Worm (Caenorhabditis elegans): ENCODE measurements around the gene C25G4.3.

C25G4.3 gene

ce11 chrIV:12417536-12418195, 28.0 kb downstream of the C25G4.3 start, which contains the start of gene F08G5.3 (continued):
- TF ChIP-seq rec-8 (tag; optimal IDR thresholded peaks at IDR 0.05): peak; percentile 49 to 90
- TF ChIP-seq tlf-1 (GFP tag; optimal IDR thresholded peaks at IDR 0.05): peak; percentile 48
- TF ChIP-seq athp-1 (tag; optimal IDR thresholded peaks at IDR 0.05): peak; percentile 58
- peak; percentile 58 for TF ChIP-seq lin-40 (tag; optimal IDR thresholded peaks at IDR 0.05)
- peak in 1 of 2 experiments; percentile 29 for TF ChIP-seq let-607 (tag; optimal IDR thresholded peaks at IDR 0.05)
- no peak for TF ChIP-seq efl-1 (GFP tag; optimal IDR thresholded peaks at IDR 0.05)
- no peak for TF ChIP-seq atf-7 (tag; optimal IDR thresholded peaks at IDR 0.05)
- TF ChIP-seq lin-26 (GFP tag; IDR thresholded peaks at IDR 0.05): peak; percentile 91
- TF ChIP-seq nfyb-1 (GFP tag; IDR thresholded peaks at IDR 0.05): peak; percentile 84
- peak; percentile 74 for TF ChIP-seq snpc-1.3 (tag; optimal IDR thresholded peaks at IDR 0.05; ENCODE audit: insufficient read depth)
- 0 out of 2 replicates have a peak, but pooled peaks have one; percentile 47 for TF ChIP-seq madf-3 (GFP tag; IDR thresholded peaks at IDR 0.05)
- TF ChIP-seq Y53F4B.3 (GFP tag; IDR thresholded peaks at IDR 0.05): 0 out of 2 replicates have a peak, but pooled peaks have one; percentile 43
- TF ChIP-seq madf-8 (GFP tag; conservative IDR thresholded peaks at IDR 0.05): no peak; the same call in 1 of the 2 replicates
- no peak for TF ChIP-seq F55B11.4 (tag; optimal IDR thresholded peaks at IDR 0.05; ENCODE audit: borderline replicate concordance, insufficient read depth)
- TF ChIP-seq ztf-25 (GFP tag; IDR thresholded peaks at IDR 0.05): peak; percentile 94
- 0 out of 2 replicates have a peak, but pooled peaks have one; percentile 33 for TF ChIP-seq C17E4.6 (GFP tag; IDR thresholded peaks at IDR 0.05)
- no peak for TF ChIP-seq B0035.1 (tag; optimal IDR thresholded peaks at IDR 0.05)
- TF ChIP-seq dpff-1 (tag; optimal IDR thresholded peaks at IDR 0.05): no peak
- TF ChIP-seq egl-18 (GFP tag; IDR thresholded peaks at IDR 0.05): 0 out of 2 replicates have a peak, but pooled peaks have one; percentile 9
- TF ChIP-seq T26A5.8 (tag; optimal IDR thresholded peaks at IDR 0.05): peak; percentile 45
- no peak for TF ChIP-seq bed-2 (GFP tag; IDR thresholded peaks at IDR 0.05)
- peak; percentile 43 for TF ChIP-seq lsl-1 (GFP tag; optimal IDR thresholded peaks at IDR 0.05)
- TF ChIP-seq ceh-100 (GFP tag; IDR thresholded peaks at IDR 0.05): 0 out of 2 replicates have a peak, but pooled peaks have one; percentile 28
- peak; percentile 24 for TF ChIP-seq repo-1 (tag; optimal IDR thresholded peaks at IDR 0.05)
- no peak for TF ChIP-seq pha-4 (tag; optimal IDR thresholded peaks at IDR 0.05)
- peak; percentile 49 for TF ChIP-seq egrh-3 (GFP tag; IDR thresholded peaks at IDR 0.05)
- no peak for TF ChIP-seq ceh-91 (GFP tag; IDR thresholded peaks at IDR 0.05)
- no peak for TF ChIP-seq Y67H2A.10 (GFP tag; conservative IDR thresholded peaks at IDR 0.05)
- TF ChIP-seq bed-1 (GFP tag; IDR thresholded peaks at IDR 0.05): 0 out of 2 replicates have a peak, but pooled peaks have one; percentile 68
- TF ChIP-seq lir-1 (GFP tag; conservative IDR thresholded peaks at IDR 0.05): no peak
- peak; percentile 56 for TF ChIP-seq mcd-1 (GFP tag; IDR thresholded peaks at IDR 0.05)
- TF ChIP-seq D2030.7 (GFP tag; IDR thresholded peaks at IDR 0.05): peak; percentile 91
- TF ChIP-seq egl-44 (GFP tag; IDR thresholded peaks at IDR 0.05): peak; percentile 27; the same call in 1 of the 2 replicates
- TF ChIP-seq hlh-12 (tag; optimal IDR thresholded peaks at IDR 0.05): peak; percentile 38
- TF ChIP-seq ceh-40 (GFP tag; IDR thresholded peaks at IDR 0.05): 0 out of 2 replicates have a peak, but pooled peaks have one; percentile 64
- no peak for TF ChIP-seq Y53G8AR.9 (GFP tag; conservative IDR thresholded peaks at IDR 0.05)
- peak; percentile 63 for TF ChIP-seq ZK185.1 (tag; optimal IDR thresholded peaks at IDR 0.05; ENCODE audit: poor library complexity, severe bottlenecking)
- TF ChIP-seq hlh-26 (GFP tag; conservative IDR thresholded peaks at IDR 0.05): no peak
- peak; percentile 63 for TF ChIP-seq attf-5 (GFP tag; optimal IDR thresholded peaks at IDR 0.05)
- TF ChIP-seq xnd-1 (tag; optimal IDR thresholded peaks at IDR 0.05): no peak
- no peak for TF ChIP-seq ama-1 (optimal IDR thresholded peaks at IDR 0.05)
- peak; percentile 70 to 73 for TF ChIP-seq ama-1 (GFP tag; optimal IDR thresholded peaks at IDR 0.05)
- peak; percentile 22; the same call in 1 of the 2 replicates for TF ChIP-seq rcor-1 (GFP tag; IDR thresholded peaks at IDR 0.05)
- TF ChIP-seq nhr-27 (tag; optimal IDR thresholded peaks at IDR 0.05): no peak
- TF ChIP-seq ztf-28 (GFP tag; IDR thresholded peaks at IDR 0.05): peak; percentile 66; the same call in 1 of the 2 replicates
- no peak for TF ChIP-seq lag-1 (GFP tag; IDR thresholded peaks at IDR 0.05)
- TF ChIP-seq B0336.3 (GFP tag; IDR thresholded peaks at IDR 0.05): no peak

Measured in whole organism, young adult.